Worm (Caenorhabditis elegans) whole organism, L4 larva: ENCODE results near the gene K01G12.22.

Experiments used
- egl-43 ChIP-seq: fragments of 200-800 bp; sonication (Bioruptor generic); IDR thresholded peaks from 2 replicates; pipeline ENCODE4 v1.3.6; 2022; ENCODE audit warnings: missing genetic modification reagents, missing genetic modification characterization, missing compliant biosample characterization
- lsy-2 ChIP-seq, 2 experiments: fragments of 150-350 bp in 1 of 2; sonication (generic microtip) in 1 of 2; optimal IDR thresholded peaks; 2 replicates each; lab custom pipeline; 2014 to 2017; ENCODE audit warnings: missing biosample characterization in 2 of 2, missing genetic modification characterization in 2 of 2
- nhr-10 ChIP-seq: fragments of 150-350 bp; optimal IDR thresholded peaks from 2 replicates; lab custom pipeline; 2014; ENCODE audit warnings: missing biosample characterization, missing genetic modification characterization
- nhr-11 ChIP-seq: fragments of 150-350 bp; optimal IDR thresholded peaks from 2 replicates; lab custom pipeline; 2014; ENCODE audit warnings: missing biosample characterization, missing genetic modification characterization
- unc-130 ChIP-seq: sonication (generic microtip); optimal IDR thresholded peaks from 2 replicates; lab custom pipeline; 2016; ENCODE audit warnings: missing genetic modification reagents, missing genetic modification characterization, missing compliant biosample characterization

- TF ChIP-seq nhr-10 (tag; lab: Kevin White, UChicago), result no peak
- no peak for TF ChIP-seq egl-43 (GFP tag; lab: Robert Waterston, UW)
- TF ChIP-seq nhr-11 (tag; lab: Kevin White, UChicago), result no peak
- no peak for TF ChIP-seq unc-130 (GFP tag; lab: Kevin White, UChicago)
- no peak for TF ChIP-seq lsy-2 (tag; optimal IDR thresholded peaks at IDR 0.05; lab: Kevin White, UChicago)
These were observed 26.5 kb upstream of the K01G12.22 start, which contains the start of gene R05A10.6 for ce11 chrIV:14165476-14165875.
